Fruit fly (Drosophila melanogaster): ENCODE data around the gene CG15717.

CG15717 gene

dm6 chrX:13105220-13105619 is 23.5 kb upstream of the CG15717 start:
- TF ChIP-seq rn (GFP tag; IDR thresholded peaks at IDR 0.05) (no peak), D1 (tag; optimal IDR thresholded peaks at IDR 0.05) (no peak), CG15710 (tag; optimal IDR thresholded peaks at IDR 0.05) (no peak), CG8159 (tag; optimal IDR thresholded peaks at IDR 0.05) (no peak), CG9948 (tag; optimal IDR thresholded peaks at IDR 0.05) (no peak), CG10348 (GFP tag; IDR thresholded peaks at IDR 0.05) (no peak), CG32121 (GFP tag; IDR thresholded peaks at IDR 0.05) (no peak), Pif1B (GFP tag; optimal IDR thresholded peaks at IDR 0.05) (no peak), CG17806 (tag; optimal IDR thresholded peaks at IDR 0.05) (no peak), CG34367 (tag; optimal IDR thresholded peaks at IDR 0.05) (no peak), Snoo (tag; optimal IDR thresholded peaks at IDR 0.05) (no peak)

DNA sequence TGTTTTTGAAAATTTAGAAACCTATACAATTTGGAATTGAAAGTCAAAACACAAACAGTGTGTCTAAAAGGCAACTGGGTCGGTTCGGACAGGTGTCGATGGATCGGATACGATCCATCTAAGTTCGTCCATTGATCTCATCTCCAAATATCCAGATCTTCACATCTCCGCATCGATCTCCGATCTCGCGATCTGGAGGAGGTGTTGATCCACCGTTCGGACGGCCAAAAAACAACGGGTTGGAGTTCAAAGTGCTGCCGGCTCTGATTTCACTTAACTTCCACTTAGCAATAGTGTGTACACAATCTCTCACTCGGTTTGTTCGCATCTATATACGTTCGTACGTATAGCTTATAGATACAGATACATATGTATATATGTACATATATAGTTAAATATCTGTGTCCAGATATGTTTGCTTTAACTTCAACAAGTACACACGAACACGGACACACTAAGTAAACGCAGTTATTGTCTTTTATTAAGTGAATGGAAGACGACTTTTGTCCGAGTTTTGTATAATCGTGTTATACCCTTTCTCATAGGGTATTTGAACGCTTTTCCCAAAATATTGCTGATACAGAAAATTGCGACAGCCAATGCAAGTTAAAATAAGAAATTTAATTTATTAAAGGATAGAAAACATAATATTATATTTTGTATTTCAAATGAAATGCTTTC is 20.5 kb upstream of the CG15717 start, which contains the start of gene Fer3HCH:
Fer3HCH (minus strand) TSS at position 51 of the 681 bp plus-strand sequence.
- TF ChIP-seq CG10348 (GFP tag; IDR thresholded peaks at IDR 0.05) (no peak), Pif1B (GFP tag; optimal IDR thresholded peaks at IDR 0.05) (no peak), D1 (tag; optimal IDR thresholded peaks at IDR 0.05) (no peak), CG17806 (tag; optimal IDR thresholded peaks at IDR 0.05) (no peak), Snoo (tag; optimal IDR thresholded peaks at IDR 0.05) (no peak), CG14655 (GFP tag; optimal IDR thresholded peaks at IDR 0.05) (peak; percentile 21), CG13204 (GFP tag; optimal IDR thresholded peaks at IDR 0.05) (no peak), CG4496 (GFP tag; IDR thresholded peaks at IDR 0.05) (no peak), CG32121 (GFP tag; IDR thresholded peaks at IDR 0.05) (no peak), CG12605 (GFP tag; IDR thresholded peaks at IDR 0.05) (no peak), CG34367 (tag; optimal IDR thresholded peaks at IDR 0.05) (no peak), Pif1A (GFP tag; optimal IDR thresholded peaks at IDR 0.05) (no peak), CG8301 (tag; optimal IDR thresholded peaks at IDR 0.05) (no peak), Ets98B (GFP tag; IDR thresholded peaks at IDR 0.05) (peak; percentile 8; the same call in 1 of the 2 replicates), EcR (GFP tag; optimal IDR thresholded peaks at IDR 0.05) (no peak), CG9948 (tag; optimal IDR thresholded peaks at IDR 0.05) (no peak), rn (GFP tag; IDR thresholded peaks at IDR 0.05) (no peak), CG8159 (tag; optimal IDR thresholded peaks at IDR 0.05) (peak; percentile 26), CG15710 (tag; optimal IDR thresholded peaks at IDR 0.05) (peak; percentile 9), fd96Ca (GFP tag; IDR thresholded peaks at IDR 0.05) (no peak), gl (tag; optimal IDR thresholded peaks at IDR 0.05) (peak; percentile 39)

dm6 chrX:13109583-13110126 is 19.1 kb upstream of the CG15717 start:
- no peak for TF ChIP-seq CG17806 (tag; optimal IDR thresholded peaks at IDR 0.05)
- TF ChIP-seq CG32121 (GFP tag; IDR thresholded peaks at IDR 0.05), result peak; percentile 11; the same call in 1 of the 2 replicates

- TF ChIP-seq EcR (GFP tag; optimal IDR thresholded peaks at IDR 0.05), result peak; percentile 47
- TF ChIP-seq CG13204 (GFP tag; optimal IDR thresholded peaks at IDR 0.05), result peak; percentile 52
- TF ChIP-seq CG14655 (GFP tag; optimal IDR thresholded peaks at IDR 0.05), result peak; percentile 3
- TF ChIP-seq CG12605 (GFP tag; IDR thresholded peaks at IDR 0.05), result peak; percentile 56; the same call in 1 of the 2 replicates
- TF ChIP-seq CG8159 (tag; optimal IDR thresholded peaks at IDR 0.05), result no peak
- TF ChIP-seq CG8301 (tag; optimal IDR thresholded peaks at IDR 0.05), result peak; percentile 26
- no peak for TF ChIP-seq CG10348 (GFP tag; IDR thresholded peaks at IDR 0.05)
Observed at dm6 chrX:13111832-13112231, 16.9 kb upstream of the CG15717 start.

DNA sequence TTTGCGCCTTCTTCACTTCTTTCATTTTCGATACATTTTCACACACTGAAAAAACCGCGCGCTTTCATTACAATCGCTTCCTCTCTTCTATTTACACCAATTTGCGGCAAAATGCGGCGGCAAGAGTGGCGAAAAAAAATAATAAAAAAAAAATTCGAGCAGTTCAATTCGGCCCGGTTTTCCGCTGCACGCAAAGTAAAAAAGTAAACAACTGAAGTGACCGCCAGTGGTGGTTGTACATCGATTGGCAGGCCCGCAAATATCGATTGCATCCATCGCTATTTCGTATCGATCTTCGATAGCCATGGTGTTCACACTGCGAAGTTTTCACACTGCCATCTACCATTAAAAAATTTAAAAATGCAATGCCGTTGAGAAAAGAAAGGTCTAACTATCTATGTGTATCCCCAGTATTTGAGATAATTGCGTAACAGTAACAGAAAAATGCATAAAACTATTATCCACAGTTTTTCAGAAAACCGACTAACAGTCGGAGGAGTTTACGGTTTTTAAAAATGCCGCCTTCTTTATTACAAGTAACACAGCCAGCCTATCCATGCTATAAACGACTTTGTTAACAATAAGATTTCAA is 16.4 kb upstream of the CG15717 start, which contains the start of gene Chpf:
Chpf (minus strand) TSS at position 225 of the 592 bp plus-strand sequence.
- TF ChIP-seq CG8301 (tag; optimal IDR thresholded peaks at IDR 0.05) (no peak), CG9948 (tag; optimal IDR thresholded peaks at IDR 0.05) (no peak), CG4496 (GFP tag; IDR thresholded peaks at IDR 0.05) (0 out of 3 replicates have a peak, but pooled peaks have one; percentile 55), EcR (GFP tag; optimal IDR thresholded peaks at IDR 0.05) (no peak), CG34367 (tag; optimal IDR thresholded peaks at IDR 0.05) (no peak), Pif1B (GFP tag; optimal IDR thresholded peaks at IDR 0.05) (peak; percentile 42), Ets98B (GFP tag; IDR thresholded peaks at IDR 0.05) (peak; percentile 50; the same call in 1 of the 2 replicates), CG32121 (GFP tag; IDR thresholded peaks at IDR 0.05) (peak; percentile 55)

DNA sequence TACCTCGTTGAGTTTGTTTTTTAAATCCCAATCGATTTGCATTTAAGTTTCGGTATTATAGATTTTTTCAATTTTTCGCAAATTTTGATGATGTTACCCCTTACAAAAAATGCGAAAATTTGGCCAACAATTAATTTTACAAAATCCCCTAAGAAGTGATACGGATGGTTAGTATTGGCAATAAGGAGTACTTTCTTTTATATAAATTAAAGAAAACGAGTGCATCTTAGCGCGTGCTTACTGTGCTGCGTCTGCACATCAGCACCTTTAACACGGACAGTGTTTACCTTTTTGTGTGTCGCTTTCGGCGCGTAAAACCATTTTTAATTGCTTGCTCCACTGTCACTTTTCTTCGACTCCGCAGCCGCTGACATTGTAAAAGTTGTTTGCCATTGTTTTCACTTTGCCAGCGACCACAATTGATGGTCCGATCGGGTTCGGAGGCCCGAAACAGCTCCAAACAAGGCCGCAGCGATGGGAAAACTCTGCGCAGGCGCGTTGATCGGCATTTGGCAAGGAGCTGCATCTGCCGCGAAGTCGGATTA is 14.8 kb upstream of the CG15717 start:
- TF ChIP-seq CG9948 (tag; optimal IDR thresholded peaks at IDR 0.05), result no peak
- TF ChIP-seq CG4496 (GFP tag; IDR thresholded peaks at IDR 0.05), result peak; percentile 32; the same call in 1 of the 3 replicates
- TF ChIP-seq fd96Ca (GFP tag; IDR thresholded peaks at IDR 0.05), result 0 out of 3 replicates have a peak, but pooled peaks have one; percentile 26
